Worm (Caenorhabditis elegans): ENCODE results near the gene lpd-7.

Gene lpd-7

DNA sequence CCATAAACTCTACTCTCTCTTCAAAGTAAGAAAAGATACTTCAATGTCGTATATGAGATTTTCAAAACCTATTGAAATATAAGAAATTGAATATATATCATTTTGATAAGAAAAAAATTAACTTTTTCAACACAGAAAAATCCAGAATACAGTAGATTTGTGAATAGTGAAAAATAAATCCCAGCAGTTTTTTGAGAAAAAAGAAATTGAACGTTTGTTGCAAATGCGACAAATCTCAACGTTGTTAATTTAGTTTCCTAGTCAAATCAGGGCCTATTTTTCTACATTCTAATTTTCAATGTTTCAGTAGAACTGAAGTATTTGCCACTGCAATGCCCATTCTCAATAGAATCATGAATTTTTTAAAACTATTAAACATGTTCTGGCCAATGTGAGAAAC is 41.4 kb downstream of the lpd-7 start, which contains the start of gene T04A6.2:
Gene T04A6.2, plus strand, starts transcription at position 301 of the 400 bp plus-strand sequence.
- no peak for TF ChIP-seq gmeb-1 (tag; optimal IDR thresholded peaks at IDR 0.05)
- no peak for TF ChIP-seq ztf-4 (tag; optimal IDR thresholded peaks at IDR 0.05)
- no peak for TF ChIP-seq Y55F3AM.14 (GFP tag; optimal IDR thresholded peaks at IDR 0.05)
- TF ChIP-seq sma-9 (GFP tag; optimal IDR thresholded peaks at IDR 0.05): no peak
- TF ChIP-seq sma-9 (tag; optimal IDR thresholded peaks at IDR 0.05): no peak
- no peak for TF ChIP-seq unc-55 (GFP tag; optimal IDR thresholded peaks at IDR 0.05)
- no peak for TF ChIP-seq aly-2 (tag; optimal IDR thresholded peaks at IDR 0.05)
- no peak for TF ChIP-seq crh-2 (tag; optimal IDR thresholded peaks at IDR 0.05)
- TF ChIP-seq sma-3 (GFP tag; optimal IDR thresholded peaks at IDR 0.05): no peak
- no peak for TF ChIP-seq nhr-21 (tag; optimal IDR thresholded peaks at IDR 0.05)
- no peak for TF ChIP-seq alr-1 (tag; optimal IDR thresholded peaks at IDR 0.05)
- no peak for TF ChIP-seq nhr-11 (tag; optimal IDR thresholded peaks at IDR 0.05)
- TF ChIP-seq mab-5 (tag; optimal IDR thresholded peaks at IDR 0.05): no peak
- TF ChIP-seq nhr-6 (tag; optimal IDR thresholded peaks at IDR 0.05): no peak
- no peak for TF ChIP-seq ceh-16 (tag; optimal IDR thresholded peaks at IDR 0.05)
- no peak for TF ChIP-seq fos-1 (tag; optimal IDR thresholded peaks at IDR 0.05)
- no peak for TF ChIP-seq ztf-11 (tag; optimal IDR thresholded peaks at IDR 0.05)
- TF ChIP-seq lin-11 (tag; optimal IDR thresholded peaks at IDR 0.05): no peak
- TF ChIP-seq nhr-237 (tag; optimal IDR thresholded peaks at IDR 0.05): no peak
- no peak for TF ChIP-seq mdl-1 (tag; optimal IDR thresholded peaks at IDR 0.05)

DNA sequence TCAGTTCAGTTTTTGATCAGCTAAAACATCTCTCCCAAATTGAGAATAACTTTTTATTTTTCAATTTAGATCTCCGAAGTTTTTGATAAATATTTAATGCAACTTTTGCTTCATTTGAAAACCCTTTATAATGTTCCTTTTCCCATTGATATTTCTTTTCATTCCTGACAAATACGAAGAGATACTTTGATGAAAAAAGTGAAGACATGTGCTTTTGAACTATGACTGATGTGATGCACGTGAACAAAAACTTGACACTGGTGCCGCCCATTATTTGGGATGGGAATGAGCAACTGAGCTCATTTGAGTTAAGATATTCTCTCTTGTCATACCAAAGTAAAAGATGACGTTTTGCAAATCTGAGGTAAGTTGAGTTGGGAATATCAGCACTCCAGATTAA is 43.1 kb downstream of the lpd-7 start, which contains the start of gene T04A6.1:
Gene T04A6.1, plus strand, starts transcription at position 301 of the 400 bp plus-strand sequence.
- TF ChIP-seq unc-62 (GFP tag; optimal IDR thresholded peaks at IDR 0.05) (no peak), unc-55 (GFP tag; optimal IDR thresholded peaks at IDR 0.05) (peak; percentile 61), nhr-129 (tag; optimal IDR thresholded peaks at IDR 0.05) (peak; percentile 34), C34F6.9 (tag; optimal IDR thresholded peaks at IDR 0.05) (peak; percentile 6)

DNA sequence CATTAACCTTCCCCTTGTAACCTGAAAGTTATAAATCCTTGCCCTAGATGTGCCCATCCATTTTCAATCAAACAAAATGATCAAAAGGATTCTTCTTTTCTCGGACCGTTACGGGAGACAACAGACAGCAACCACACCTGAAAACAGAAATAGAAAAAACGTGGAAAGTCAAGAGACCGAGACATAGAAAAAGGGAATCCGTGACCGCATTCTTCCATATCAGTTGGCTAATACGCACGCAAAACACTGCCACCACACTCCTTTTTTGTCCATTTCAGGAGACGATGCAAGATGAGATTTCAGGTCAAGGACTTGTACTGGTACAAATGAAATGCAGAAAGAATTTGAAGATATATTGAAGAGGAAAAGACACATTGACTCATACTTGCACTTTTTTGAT is 45.1 kb downstream of the lpd-7 start:
- TF ChIP-seq unc-62 (GFP tag; optimal IDR thresholded peaks at IDR 0.05) (no peak), sma-9 (GFP tag; optimal IDR thresholded peaks at IDR 0.05) (no peak), sma-9 (tag; optimal IDR thresholded peaks at IDR 0.05) (no peak), mdl-1 (tag; optimal IDR thresholded peaks at IDR 0.05) (no peak), mbf-1 (tag; optimal IDR thresholded peaks at IDR 0.05) (no peak), nhr-12 (tag; optimal IDR thresholded peaks at IDR 0.05) (no peak), nhr-237 (tag; optimal IDR thresholded peaks at IDR 0.05) (no peak), lsy-2 (tag; optimal IDR thresholded peaks at IDR 0.05) (no peak), nhr-6 (tag; optimal IDR thresholded peaks at IDR 0.05) (no peak), fos-1 (tag; optimal IDR thresholded peaks at IDR 0.05) (peak; percentile 5), aly-2 (tag; optimal IDR thresholded peaks at IDR 0.05) (no peak), gmeb-1 (tag; optimal IDR thresholded peaks at IDR 0.05) (no peak), elt-1 (tag; optimal IDR thresholded peaks at IDR 0.05) (no peak), C34F6.9 (tag; optimal IDR thresholded peaks at IDR 0.05) (no peak), nhr-21 (tag; optimal IDR thresholded peaks at IDR 0.05) (peak; percentile 13), alr-1 (tag; optimal IDR thresholded peaks at IDR 0.05) (no peak), unc-55 (GFP tag; optimal IDR thresholded peaks at IDR 0.05) (no peak), skn-1 (tag; optimal IDR thresholded peaks at IDR 0.05) (no peak), sma-3 (GFP tag; optimal IDR thresholded peaks at IDR 0.05) (peak; percentile 26), blmp-1 (tag; optimal IDR thresholded peaks at IDR 0.05; ENCODE audit: insufficient read depth) (no peak), F13H6.1 (tag; optimal IDR thresholded peaks at IDR 0.05) (no peak), egl-27 (tag; optimal IDR thresholded peaks at IDR 0.05) (peak; percentile 8), ceh-82 (tag; optimal IDR thresholded peaks at IDR 0.05) (no peak), ztf-1 (GFP tag; conservative IDR thresholded peaks at IDR 0.05) (no peak), nhr-10 (tag; optimal IDR thresholded peaks at IDR 0.05) (no peak), dmd-4 (tag; optimal IDR thresholded peaks at IDR 0.05) (no peak)

DNA sequence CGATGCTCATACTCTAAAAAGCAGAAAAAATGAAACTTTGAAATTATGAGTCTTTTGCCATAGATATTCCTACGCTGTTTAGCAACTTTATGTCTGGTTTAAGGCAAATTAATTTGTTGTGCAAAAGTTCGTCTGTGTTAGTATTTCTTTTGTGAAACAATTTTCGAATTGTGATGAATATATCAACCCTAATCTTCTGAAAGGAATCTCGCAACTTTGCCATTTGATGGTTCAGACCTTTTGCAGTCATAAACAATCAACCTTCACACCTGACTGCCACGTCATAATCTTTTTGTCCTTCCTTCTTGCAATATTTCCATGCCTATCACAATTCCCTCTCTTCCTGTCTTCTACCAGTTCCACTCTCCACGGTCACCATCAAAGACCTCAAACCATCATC is 46.7 kb downstream of the lpd-7 start:
- TF ChIP-seq ztf-1 (GFP tag; conservative IDR thresholded peaks at IDR 0.05): no peak
- TF ChIP-seq sma-3 (GFP tag; optimal IDR thresholded peaks at IDR 0.05): no peak
- no peak for TF ChIP-seq sem-4 (tag; optimal IDR thresholded peaks at IDR 0.05)
- no peak for TF ChIP-seq F13H6.1 (tag; optimal IDR thresholded peaks at IDR 0.05)
- no peak for TF ChIP-seq ztf-4 (tag; optimal IDR thresholded peaks at IDR 0.05)
- no peak for TF ChIP-seq blmp-1 (tag; optimal IDR thresholded peaks at IDR 0.05; ENCODE audit: insufficient read depth)
- no peak for TF ChIP-seq peb-1 (tag; optimal IDR thresholded peaks at IDR 0.05)
- no peak for TF ChIP-seq nhr-21 (tag; optimal IDR thresholded peaks at IDR 0.05)
- no peak for TF ChIP-seq lin-39 (tag; optimal IDR thresholded peaks at IDR 0.05)
- TF ChIP-seq zag-1 (tag; optimal IDR thresholded peaks at IDR 0.05): no peak
- no peak for TF ChIP-seq mbf-1 (tag; optimal IDR thresholded peaks at IDR 0.05)
- TF ChIP-seq lin-11 (tag; optimal IDR thresholded peaks at IDR 0.05): no peak
- TF ChIP-seq egl-27 (tag; optimal IDR thresholded peaks at IDR 0.05): no peak
- TF ChIP-seq unc-62 (GFP tag; optimal IDR thresholded peaks at IDR 0.05): no peak
- TF ChIP-seq R02D3.7 (tag; optimal IDR thresholded peaks at IDR 0.05): no peak
- TF ChIP-seq nhr-6 (tag; optimal IDR thresholded peaks at IDR 0.05): no peak
- no peak for TF ChIP-seq ceh-16 (tag; optimal IDR thresholded peaks at IDR 0.05)

All from whole organism, L2 larva.